Worm (Caenorhabditis elegans) whole organism, young adult: ENCODE data around the gene Y22D7AL.6.

ENCODE experiments used
- B0035.1 ChIP-seq: sonication (generic microtip); optimal IDR thresholded peaks from 2 replicates; lab custom pipeline; 2016; ENCODE audit warnings: missing genetic modification characterization, mild to moderate bottlenecking, missing compliant biosample characterization, missing genotype, missing genetic modification reagents
- C06A6.2 ChIP-seq: fragments of 200-800 bp; sonication (Bioruptor generic); conservative IDR thresholded peaks from 2 replicates; pipeline ENCODE4 v1.3.6; 2022; ENCODE audit warnings: missing genetic modification characterization, missing compliant biosample characterization
- D2030.7 ChIP-seq: fragments of 200-800 bp; sonication (Bioruptor generic); IDR thresholded peaks from 2 replicates; pipeline ENCODE4 v1.3.6; 2022; ENCODE audit warnings: missing genetic modification reagents, missing genetic modification characterization, missing compliant biosample characterization
- F10E7.11 ChIP-seq: sonication (generic microtip); optimal IDR thresholded peaks from 2 replicates; lab custom pipeline; 2017; ENCODE audit warnings: mild to moderate bottlenecking, missing genetic modification characterization, moderate library complexity, missing compliant biosample characterization
- F33H1.4 ChIP-seq: fragments of 200-800 bp; sonication (Bioruptor generic); IDR thresholded peaks from 2 replicates; pipeline ENCODE4 v1.3.6; 2022; ENCODE audit warnings: missing genetic modification reagents, missing genetic modification characterization, missing compliant biosample characterization
- F39B2.1 ChIP-seq: fragments of 200-800 bp; sonication (Bioruptor generic); IDR thresholded peaks from 2 replicates; pipeline ENCODE4 v1.3.6; 2022; ENCODE audit warnings: missing genetic modification reagents, missing genetic modification characterization, missing compliant biosample characterization
- F57A8.1 ChIP-seq: fragments of 200-800 bp; sonication (Bioruptor generic); optimal IDR thresholded peaks from 2 replicates; lab custom pipeline; 2018; ENCODE audit warnings: mild to moderate bottlenecking, missing genetic modification characterization, moderate library complexity, missing compliant biosample characterization
- Y56A3A.18 ChIP-seq: fragments of 200-800 bp; sonication (Bioruptor generic); IDR thresholded peaks from 2 replicates; pipeline ENCODE4 v1.3.6; 2022; ENCODE audit warnings: missing genetic modification reagents, missing genetic modification characterization, missing compliant biosample characterization
- Y79H2A.3 ChIP-seq: fragments of 200-800 bp; sonication (Bioruptor generic); conservative IDR thresholded peaks from 2 replicates; pipeline ENCODE4 v1.3.6; 2022; ENCODE audit warnings: missing genetic modification reagents, missing genetic modification characterization, missing compliant biosample characterization
- ccch-3 ChIP-seq: fragments of 200-800 bp; sonication (Bioruptor generic); optimal IDR thresholded peaks from 2 replicates; lab custom pipeline; 2018; ENCODE audit warnings: mild to moderate bottlenecking, missing genetic modification characterization, missing compliant biosample characterization
- cebp-1 ChIP-seq, 2 experiments: fragments of 200-800 bp in 1 of 2; sonication (Bioruptor generic) in 1 of 2; sonication (generic microtip) in 1 of 2; IDR thresholded peaks in 1 of 2; optimal IDR thresholded peaks in 1 of 2; 2 replicates each; pipeline versions ENCODE4 v1.3.6 to Lab custom; 2017 to 2022; ENCODE audit warnings: missing compliant biosample characterization in 2 of 2, missing genetic modification characterization in 2 of 2, mild to moderate bottlenecking in 1 of 2, missing genetic modification reagents in 1 of 2, moderate library complexity in 1 of 2
- ceh-79 ChIP-seq: sonication (generic microtip); optimal IDR thresholded peaks from 2 replicates; lab custom pipeline; 2017; ENCODE audit warnings: mild to moderate bottlenecking, missing genetic modification characterization, missing compliant biosample characterization
- ceh-91 ChIP-seq: fragments of 200-800 bp; sonication (Bioruptor generic); IDR thresholded peaks from 2 replicates; pipeline ENCODE4 v1.3.6; 2022; ENCODE audit warnings: missing genetic modification reagents, missing genetic modification characterization, missing compliant biosample characterization
- egl-44 ChIP-seq: fragments of 200-800 bp; sonication (Bioruptor generic); IDR thresholded peaks from 2 replicates; pipeline ENCODE4 v1.3.6; 2022; ENCODE audit warnings: missing genetic modification reagents, missing genetic modification characterization, missing compliant biosample characterization
- fkh-3 ChIP-seq: sonication (generic microtip); optimal IDR thresholded peaks from 2 replicates; lab custom pipeline; 2016; ENCODE audit warnings: mild to moderate bottlenecking, missing genetic modification characterization, missing compliant biosample characterization
- gei-17 ChIP-seq: fragments of 200-800 bp; sonication (Bioruptor generic); optimal IDR thresholded peaks from 2 replicates; lab custom pipeline; 2018; ENCODE audit warnings: mild to moderate bottlenecking, missing genetic modification characterization, missing compliant biosample characterization
- hmg-1.2 ChIP-seq: fragments of 200-800 bp; sonication (Bioruptor generic); IDR thresholded peaks from 2 replicates; pipeline ENCODE4 v1.3.6; 2022; ENCODE audit warnings: missing genetic modification reagents, missing genetic modification characterization, missing compliant biosample characterization
- hrde-1 ChIP-seq: sonication (generic microtip); optimal IDR thresholded peaks from 2 replicates; lab custom pipeline; 2016; ENCODE audit warnings: missing genetic modification characterization, mild to moderate bottlenecking, missing compliant biosample characterization, moderate library complexity, missing genotype, missing genetic modification reagents, borderline replicate concordance
- lin-26 ChIP-seq: fragments of 200-800 bp; sonication (Bioruptor generic); IDR thresholded peaks from 2 replicates; pipeline ENCODE4 v1.3.6; 2022; ENCODE audit warnings: missing genetic modification reagents, missing genetic modification characterization, missing compliant biosample characterization
- lsy-27 ChIP-seq: sonication (generic microtip); optimal IDR thresholded peaks from 2 replicates; lab custom pipeline; 2017; ENCODE audit warnings: missing genetic modification characterization, mild to moderate bottlenecking, missing compliant biosample characterization, antibody characterized with exemption, missing genotype, borderline replicate concordance; ENCODE audit not compliant: insufficient read depth
- madf-10 ChIP-seq: sonication (generic microtip); optimal IDR thresholded peaks from 2 replicates; lab custom pipeline; 2016; ENCODE audit warnings: mild to moderate bottlenecking, missing genetic modification characterization, missing compliant biosample characterization
- madf-6 ChIP-seq: fragments of 200-800 bp; sonication (Bioruptor generic); IDR thresholded peaks from 2 replicates; pipeline ENCODE4 v1.3.6; 2022; ENCODE audit warnings: missing genetic modification reagents, missing genetic modification characterization, missing compliant biosample characterization
- nfyb-1 ChIP-seq: fragments of 200-800 bp; sonication (Bioruptor generic); IDR thresholded peaks from 2 replicates; pipeline ENCODE4 v1.3.6; 2022; ENCODE audit warnings: missing genetic modification reagents, missing genetic modification characterization, missing compliant biosample characterization
- nhr-120 ChIP-seq: fragments of 200-800 bp; sonication (Bioruptor generic); IDR thresholded peaks from 2 replicates; pipeline ENCODE4 v1.3.6; 2022; ENCODE audit warnings: missing genetic modification characterization, missing compliant biosample characterization
- nhr-27 ChIP-seq: fragments of 200-800 bp; sonication (Bioruptor generic); optimal IDR thresholded peaks from 2 replicates; lab custom pipeline; 2018; ENCODE audit warnings: mild to moderate bottlenecking, missing genetic modification characterization, moderate library complexity, missing compliant biosample characterization
- nhr-90 ChIP-seq: sonication (generic microtip); optimal IDR thresholded peaks from 2 replicates; lab custom pipeline; 2016; ENCODE audit warnings: missing genotype, mild to moderate bottlenecking, missing genetic modification characterization, missing compliant biosample characterization
- repo-1 ChIP-seq: sonication (generic microtip); optimal IDR thresholded peaks from 2 replicates; lab custom pipeline; 2017; ENCODE audit warnings: mild to moderate bottlenecking, missing genetic modification characterization, missing compliant biosample characterization
- sdz-38 ChIP-seq: sonication (generic microtip); optimal IDR thresholded peaks from 2 replicates; lab custom pipeline; 2016; ENCODE audit warnings: missing genotype, missing genetic modification characterization, missing compliant biosample characterization
- sea-2 ChIP-seq: fragments of 200-800 bp; sonication (Bioruptor generic); IDR thresholded peaks from 2 replicates; pipeline ENCODE4 v1.3.6; 2022; ENCODE audit warnings: missing genetic modification characterization, missing compliant biosample characterization
- snpc-3.4 ChIP-seq: sonication (generic microtip); optimal IDR thresholded peaks from 2 replicates; lab custom pipeline; 2017; ENCODE audit warnings: missing genetic modification characterization, mild to moderate bottlenecking, missing compliant biosample characterization, antibody characterized with exemption, moderate library complexity, missing genotype, missing genetic modification reagents
- sptf-2 ChIP-seq: fragments of 200-800 bp; sonication (Bioruptor generic); optimal IDR thresholded peaks from 2 replicates; lab custom pipeline; 2018; ENCODE audit warnings: mild to moderate bottlenecking, missing genetic modification characterization, missing compliant biosample characterization
- tbp1 ChIP-seq: fragments of 200-800 bp; sonication (Bioruptor generic); optimal IDR thresholded peaks from 2 replicates; lab custom pipeline; 2018; ENCODE audit warnings: mild to moderate bottlenecking, missing genetic modification characterization, missing compliant biosample characterization
- tbx-9 ChIP-seq: sonication (generic microtip); optimal IDR thresholded peaks from 2 replicates; lab custom pipeline; 2016; ENCODE audit warnings: borderline replicate concordance, missing genetic modification characterization, inconsistent platforms, missing compliant biosample characterization
- xnd-1 ChIP-seq: sonication (generic microtip); optimal IDR thresholded peaks from 2 replicates; lab custom pipeline; 2016; ENCODE audit warnings: missing genotype, missing genetic modification reagents, missing genetic modification characterization, missing compliant biosample characterization
- zfh-2 ChIP-seq: fragments of 200-800 bp; sonication (Bioruptor generic); conservative IDR thresholded peaks from 2 replicates; pipeline ENCODE4 v1.3.6; 2022; ENCODE audit warnings: missing genetic modification reagents, missing genetic modification characterization, missing compliant biosample characterization
- zim-3 ChIP-seq: sonication (generic microtip); optimal IDR thresholded peaks from 2 replicates; lab custom pipeline; 2017; ENCODE audit warnings: mild to moderate bottlenecking, missing genetic modification characterization, moderate library complexity, missing compliant biosample characterization
- ztf-26 ChIP-seq: sonication (generic microtip); optimal IDR thresholded peaks from 2 replicates; lab custom pipeline; 2017; ENCODE audit warnings: missing genetic modification characterization, missing compliant biosample characterization
- ztf-28 ChIP-seq: fragments of 200-800 bp; sonication (Bioruptor generic); IDR thresholded peaks from 2 replicates; pipeline ENCODE4 v1.3.6; 2022; ENCODE audit warnings: missing genetic modification reagents, missing genetic modification characterization, missing compliant biosample characterization
- ztf-6 ChIP-seq: fragments of 200-800 bp; sonication (Bioruptor generic); IDR thresholded peaks from 2 replicates; pipeline ENCODE4 v1.3.6; 2022; ENCODE audit warnings: missing genetic modification reagents, missing genetic modification characterization, missing compliant biosample characterization

The Y22D7AL.6 gene

DNA sequence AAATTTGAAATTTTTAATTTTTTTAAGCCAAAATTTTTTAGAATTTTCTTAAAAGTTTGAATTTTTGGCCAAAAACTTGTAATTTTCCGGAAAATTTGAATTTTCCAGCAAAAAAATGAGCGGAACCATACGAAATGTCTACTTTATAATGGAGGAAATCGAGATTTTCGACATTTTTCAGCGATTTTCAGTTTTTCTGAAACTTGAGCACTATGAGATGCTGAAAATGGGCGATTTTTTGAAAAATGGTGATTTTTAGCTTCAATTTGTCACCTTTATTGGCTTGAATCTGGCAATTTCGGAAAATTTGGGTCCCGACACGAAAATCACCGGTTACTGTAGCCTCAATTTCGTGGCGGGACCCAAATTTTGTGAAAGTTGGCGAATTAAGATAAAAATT, 21.8 kb downstream of the Y22D7AL.6 start, which contains the start of gene Y22D7AL.4 (continued):
- no peak for TF ChIP-seq lin-26 (GFP tag; lab: Robert Waterston, UW)
- TF ChIP-seq tbp1 (GFP tag; lab: Kevin White, UChicago), result no peak
- TF ChIP-seq tbx-9 (tag; lab: Kevin White, UChicago), result no peak
- no peak for TF ChIP-seq sptf-2
- TF ChIP-seq ztf-28 (GFP tag; lab: Robert Waterston, UW), result no peak
- TF ChIP-seq ceh-91, result no peak
- no peak for TF ChIP-seq ztf-26 (tag; lab: Kevin White, UChicago)
- 0 out of 2 replicates have a peak, but pooled peaks have one; percentile 24 for TF ChIP-seq F33H1.4
- TF ChIP-seq F57A8.1 (GFP tag; lab: Kevin White, UChicago), result no peak
- no peak for TF ChIP-seq snpc-3.4 (tag; lab: Kevin White, UChicago)
- peak; percentile 30 for TF ChIP-seq repo-1
- no peak for TF ChIP-seq Y79H2A.3 (GFP tag; lab: Robert Waterston, UW)
- TF ChIP-seq nhr-27, result no peak
- no peak for TF ChIP-seq hmg-1.2 (GFP tag; lab: Robert Waterston, UW)
- TF ChIP-seq sdz-38 (tag; lab: Kevin White, UChicago), result no peak
- no peak for TF ChIP-seq F39B2.1 (GFP tag; lab: Robert Waterston, UW)
- no peak for TF ChIP-seq F10E7.11 (tag; lab: Kevin White, UChicago)
- TF ChIP-seq hrde-1, result no peak
- peak; percentile 80 for TF ChIP-seq zim-3
- 0 out of 2 replicates have a peak, but pooled peaks have one; percentile 34 for TF ChIP-seq Y56A3A.18 (GFP tag; lab: Robert Waterston, UW)
- TF ChIP-seq xnd-1 (tag; lab: Kevin White, UChicago), result no peak
- TF ChIP-seq ceh-79, result no peak
- TF ChIP-seq sea-2, result no peak
- no peak for TF ChIP-seq lsy-27 (tag; lab: Kevin White, UChicago)

DNA sequence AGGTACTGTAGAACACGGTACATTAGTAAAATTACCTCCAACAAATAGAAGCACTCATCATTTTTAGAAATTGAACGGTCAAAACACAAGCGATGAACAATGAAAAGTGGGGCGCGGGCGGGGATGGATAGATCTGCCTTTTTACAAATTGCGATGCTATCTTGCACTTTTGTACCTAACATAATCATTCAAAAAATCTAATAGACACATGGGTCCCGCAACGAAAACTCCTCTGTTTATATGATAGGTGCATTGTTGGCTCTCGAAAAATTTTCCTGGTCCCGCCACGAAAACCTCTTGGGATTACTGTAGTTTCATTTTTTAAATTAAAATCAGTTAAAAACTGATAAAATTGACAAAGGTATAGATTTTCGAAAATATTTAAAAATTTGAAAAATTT, 29.5 kb downstream of the Y22D7AL.6 start, which contains the start of gene Y22D7AL.11:
Y22D7AL.11 (minus strand) TSS at position 101 of the 400 bp plus-strand sequence.
- no peak for TF ChIP-seq ccch-3 (GFP tag; lab: Kevin White, UChicago)
- TF ChIP-seq D2030.7 (GFP tag; lab: Robert Waterston, UW), result no peak
- TF ChIP-seq nhr-120 (GFP tag; lab: Robert Waterston, UW), result no peak
- no peak for TF ChIP-seq zfh-2 (GFP tag; lab: Robert Waterston, UW)
- TF ChIP-seq hmg-1.2 (GFP tag; lab: Robert Waterston, UW), result no peak
- no peak for TF ChIP-seq nhr-90
- no peak for TF ChIP-seq madf-10 (tag; lab: Kevin White, UChicago)
- TF ChIP-seq ztf-6 (GFP tag; lab: Robert Waterston, UW), result no peak
- no peak for TF ChIP-seq nfyb-1
- TF ChIP-seq fkh-3 (tag; lab: Kevin White, UChicago), result no peak
- TF ChIP-seq cebp-1 (GFP tag; IDR thresholded peaks at IDR 0.05; lab: Robert Waterston, UW), result no peak
- TF ChIP-seq cebp-1 (tag; optimal IDR thresholded peaks at IDR 0.05; lab: Kevin White, UChicago), result no peak
- TF ChIP-seq gei-17 (GFP tag; lab: Kevin White, UChicago), result no peak
- no peak for TF ChIP-seq C06A6.2
- no peak for TF ChIP-seq ceh-91
- no peak for TF ChIP-seq egl-44 (GFP tag; lab: Robert Waterston, UW)
- no peak for TF ChIP-seq B0035.1
- no peak for TF ChIP-seq madf-6 (GFP tag; lab: Robert Waterston, UW)
- TF ChIP-seq, all 124 proteins: peak for 0
